Worm (Caenorhabditis elegans) whole organism, mixed stage, embryonic: ENCODE measurements around the gene pitr-6.

Source experiments
- elt-1 ChIP-seq: sonication (generic microtip); optimal IDR thresholded peaks from 2 replicates; lab custom pipeline; 2017; ENCODE audit warnings: missing genetic modification characterization, mild to moderate bottlenecking, missing compliant biosample characterization, antibody characterized with exemption, moderate library complexity, borderline replicate concordance; ENCODE audit not compliant: insufficient read depth
- lsy-2 ChIP-seq: fragments of 150-350 bp; optimal IDR thresholded peaks from 2 replicates; lab custom pipeline; 2014; ENCODE audit warnings: missing biosample characterization, missing genetic modification characterization
- pha-4 ChIP-seq: fragments of 150-350 bp; optimal IDR thresholded peaks from 2 replicates; lab custom pipeline; 2018; ENCODE audit warnings: missing biosample characterization, missing genetic modification reagents, missing genetic modification characterization
- snpc-4 ChIP-seq: fragments of 150-350 bp; optimal IDR thresholded peaks from 2 replicates; lab custom pipeline; 2014; ENCODE audit warnings: missing biosample characterization, missing genetic modification characterization
- tbx-8 ChIP-seq: fragments of 200-800 bp; sonication (Bioruptor generic); optimal IDR thresholded peaks from 2 replicates; lab custom pipeline; 2018; ENCODE audit warnings: mild to moderate bottlenecking, missing genetic modification characterization, moderate library complexity, missing compliant biosample characterization
- unc-62 ChIP-seq: fragments of 150-350 bp; optimal IDR thresholded peaks from 2 replicates; lab custom pipeline; 2014; ENCODE audit warnings: missing biosample characterization, missing genetic modification reagents, missing genetic modification characterization

- TF ChIP-seq pha-4 (no peak), snpc-4 (tag; lab: Kevin White, UChicago) (no peak), unc-62 (GFP tag; lab: Kevin White, UChicago) (no peak), elt-1 (no peak), tbx-8 (GFP tag; lab: Kevin White, UChicago) (no peak), lsy-2 (no peak)
Measured at ce11 chrII:12488810-12489209, 43.7 kb downstream of the pitr-6 start.
